Fruit fly (Drosophila melanogaster) whole organism, embryonic: ENCODE results near the gene CG13699.

Source experiments
- ATbp ChIP-seq: fragments of 200-800 bp; sonication (Bioruptor generic); optimal IDR thresholded peaks from 2 replicates; lab custom pipeline; 2017; ENCODE audit warnings: missing biosample characterization, mild to moderate bottlenecking, missing genetic modification characterization, missing genetic modification reagents
- Abd-B ChIP-seq: fragments of 200-800 bp; sonication (Bioruptor generic); optimal IDR thresholded peaks from 2 replicates; lab custom pipeline; 2018; ENCODE audit warnings: missing biosample characterization, mild to moderate bottlenecking, missing genetic modification characterization, moderate library complexity
- Blimp-1 ChIP-seq: fragments of 200-800 bp; sonication (Bioruptor generic); optimal IDR thresholded peaks from 3 replicates; lab custom pipeline; 2018; ENCODE audit warnings: missing biosample characterization, missing genetic modification characterization, mild to moderate bottlenecking, moderate library complexity, missing genetic modification reagents
- CG1024 ChIP-seq: fragments of 200-800 bp; sonication (Bioruptor generic); IDR thresholded peaks from 2 replicates; pipeline ENCODE4 v1.3.6; 2022; ENCODE audit warnings: missing biosample characterization, missing genetic modification characterization
- CG11723 ChIP-seq: fragments of 200-800 bp; sonication (Bioruptor generic); optimal IDR thresholded peaks from 2 replicates; lab custom pipeline; 2017; ENCODE audit warnings: missing biosample characterization, mild to moderate bottlenecking, missing genetic modification characterization
- CG12104 ChIP-seq: fragments of 200-800 bp; sonication (Bioruptor generic); optimal IDR thresholded peaks from 3 replicates; lab custom pipeline; 2016; ENCODE audit warnings: missing biosample characterization, missing genetic modification characterization
- CG15011 ChIP-seq: fragments of 200-800 bp; sonication (Bioruptor generic); optimal IDR thresholded peaks from 3 replicates; lab custom pipeline; 2018; ENCODE audit warnings: missing biosample characterization, mild to moderate bottlenecking, missing genetic modification characterization
- CG16813 ChIP-seq: fragments of 200-800 bp; sonication (Bioruptor generic); IDR thresholded peaks from 3 replicates; pipeline ENCODE4 v1.3.6; 2022; ENCODE audit warnings: missing biosample characterization, missing genetic modification characterization; ENCODE audit not compliant: partially characterized antibody
- CG17328 ChIP-seq: fragments of 200-800 bp; sonication (Bioruptor generic); IDR thresholded peaks from 2 replicates; pipeline ENCODE4 v1.3.6; 2022; ENCODE audit warnings: missing biosample characterization, missing genetic modification characterization
- CG2678 ChIP-seq: fragments of 200-800 bp; sonication (Bioruptor generic); optimal IDR thresholded peaks from 3 replicates; lab custom pipeline; 2019; ENCODE audit warnings: missing biosample characterization, mild to moderate bottlenecking, missing genetic modification characterization, moderate library complexity
- CG31224 ChIP-seq: fragments of 200-800 bp; sonication (Bioruptor generic); IDR thresholded peaks from 2 replicates; pipeline ENCODE4 v1.3.6; 2022; ENCODE audit warnings: missing biosample characterization, missing genetic modification characterization
- CG3281 ChIP-seq: fragments of 200-800 bp; sonication (Bioruptor generic); optimal IDR thresholded peaks from 3 replicates; lab custom pipeline; 2017; ENCODE audit warnings: missing biosample characterization, mild to moderate bottlenecking, missing genetic modification characterization
- CG34376 ChIP-seq: fragments of 200-800 bp; sonication (Bioruptor generic); optimal IDR thresholded peaks from 2 replicates; lab custom pipeline; 2018; ENCODE audit warnings: missing biosample characterization, mild to moderate bottlenecking, missing genetic modification characterization
- CG43689 ChIP-seq: fragments of 200-800 bp; sonication (Bioruptor generic); IDR thresholded peaks from 2 replicates; pipeline ENCODE4 v1.3.6; 2022; ENCODE audit warnings: missing biosample characterization, missing genetic modification characterization
- CG4854 ChIP-seq: fragments of 200-800 bp; sonication (Bioruptor generic); optimal IDR thresholded peaks from 2 replicates; lab custom pipeline; 2016; ENCODE audit warnings: missing biosample characterization, missing genetic modification characterization, inconsistent platforms
- CG7928 ChIP-seq: fragments of 200-800 bp; sonication (Bioruptor generic); optimal IDR thresholded peaks from 2 replicates; lab custom pipeline; 2017; ENCODE audit warnings: missing biosample characterization, mild to moderate bottlenecking, missing genetic modification characterization
- CG9797 ChIP-seq: fragments of 200-800 bp; sonication (Bioruptor generic); optimal IDR thresholded peaks from 3 replicates; lab custom pipeline; 2018; ENCODE audit warnings: missing biosample characterization, mild to moderate bottlenecking, missing genetic modification characterization
- D19A ChIP-seq: fragments of 200-800 bp; optimal IDR thresholded peaks from 3 replicates; lab custom pipeline; 2019; ENCODE audit warnings: missing biosample characterization, mild to moderate bottlenecking, missing genetic modification characterization, moderate library complexity
- Doc2 ChIP-seq: fragments of 200-800 bp; sonication (Bioruptor generic); IDR thresholded peaks from 2 replicates; pipeline ENCODE4 v1.3.6; 2022; ENCODE audit warnings: missing biosample characterization, missing genetic modification characterization
- ERR ChIP-seq: fragments of 200-800 bp; sonication (Bioruptor generic); optimal IDR thresholded peaks from 2 replicates; lab custom pipeline; 2016; ENCODE audit warnings: missing biosample characterization, missing genetic modification characterization
- H2.0 ChIP-seq: fragments of 200-800 bp; sonication (Bioruptor generic); IDR thresholded peaks from 2 replicates; pipeline ENCODE4 v1.3.6; 2022; ENCODE audit warnings: missing biosample characterization, missing genetic modification characterization
- Kr ChIP-seq: fragments of 200-800 bp; sonication (Bioruptor generic); optimal IDR thresholded peaks from 2 replicates; lab custom pipeline; 2017; ENCODE audit warnings: missing biosample characterization, mild to moderate bottlenecking, missing genetic modification characterization
- Mad ChIP-seq: fragments of 200-800 bp; sonication (Bioruptor generic); optimal IDR thresholded peaks from 2 replicates; lab custom pipeline; 2016; ENCODE audit warnings: missing biosample characterization, missing genetic modification characterization
- Oli ChIP-seq: fragments of 200-800 bp; sonication (Bioruptor generic); optimal IDR thresholded peaks from 2 replicates; lab custom pipeline; 2018; ENCODE audit warnings: missing biosample characterization, mild to moderate bottlenecking, missing genetic modification characterization, moderate library complexity
- Optix ChIP-seq: fragments of 200-800 bp; sonication (Bioruptor generic); IDR thresholded peaks from 3 replicates; pipeline ENCODE4 v1.3.6; 2022; ENCODE audit warnings: missing biosample characterization, missing genetic modification characterization
- Sin3A ChIP-seq: fragments of >200 bp; optimal IDR thresholded peaks from 2 replicates; lab custom pipeline; 2018
- abd-A ChIP-seq: fragments of 200-800 bp; sonication (Bioruptor generic); optimal IDR thresholded peaks from 3 replicates; lab custom pipeline; 2019; ENCODE audit warnings: missing biosample characterization, mild to moderate bottlenecking, missing genetic modification characterization, moderate library complexity
- ash1 ChIP-seq: fragments of 200-800 bp; sonication (Bioruptor generic); optimal IDR thresholded peaks from 2 replicates; lab custom pipeline; 2018; ENCODE audit warnings: missing biosample characterization, mild to moderate bottlenecking, missing genetic modification characterization
- az2 ChIP-seq: fragments of 200-800 bp; sonication (Bioruptor generic); optimal IDR thresholded peaks from 3 replicates; lab custom pipeline; 2016; ENCODE audit warnings: missing biosample characterization, missing genetic modification characterization
- chm ChIP-seq: fragments of 200-800 bp; sonication (Bioruptor generic); IDR thresholded peaks from 2 replicates; pipeline ENCODE4 v1.3.6; 2022; ENCODE audit warnings: missing biosample characterization, missing genetic modification characterization
- gem ChIP-seq: fragments of 200-800 bp; sonication (Bioruptor generic); optimal IDR thresholded peaks from 2 replicates; lab custom pipeline; 2019; ENCODE audit warnings: missing biosample characterization, mild to moderate bottlenecking, missing genetic modification characterization, moderate library complexity
- gsb ChIP-seq: fragments of 200-800 bp; sonication (Bioruptor generic); IDR thresholded peaks from 2 replicates; pipeline ENCODE4 v1.3.6; 2022; ENCODE audit warnings: missing biosample characterization, missing genetic modification characterization
- gt ChIP-seq: fragments of 200-800 bp; sonication (Bioruptor generic); IDR thresholded peaks from 2 replicates; pipeline ENCODE4 v1.3.6; 2022; ENCODE audit warnings: missing biosample characterization, missing genetic modification characterization
- hkb ChIP-seq, 2 experiments: fragments of 200-800 bp in 1 of 2; fragments of >200 bp in 1 of 2; sonication (Bioruptor generic) in 1 of 2; IDR thresholded peaks in 1 of 2; optimal IDR thresholded peaks in 1 of 2; 2 replicates each; pipeline versions ENCODE4 v1.3.6 to Lab custom; 2017 to 2022; ENCODE audit warnings: missing biosample characterization in 1 of 2, missing genetic modification characterization in 1 of 2
- lilli ChIP-seq: fragments of 200-800 bp; sonication (Bioruptor generic); optimal IDR thresholded peaks from 3 replicates; lab custom pipeline; 2016; ENCODE audit warnings: missing biosample characterization, missing genetic modification characterization
- lmd ChIP-seq: fragments of 200-800 bp; sonication (Bioruptor generic); IDR thresholded peaks from 2 replicates; pipeline ENCODE4 v1.3.6; 2022; ENCODE audit warnings: missing biosample characterization, missing genetic modification characterization
- lola ChIP-seq, 3 experiments: fragments of >200 bp in 2 of 3; fragments of 200-800 bp in 1 of 3; sonication (Bioruptor generic) in 1 of 3; optimal IDR thresholded peaks; 2 replicates each; lab custom pipeline; 2017 to 2019; ENCODE audit warnings: missing biosample characterization in 3 of 3, missing genetic modification characterization in 3 of 3, mild to moderate bottlenecking in 1 of 3, moderate library complexity in 1 of 3
- otp ChIP-seq: fragments of 200-800 bp; sonication (Bioruptor generic); IDR thresholded peaks from 3 replicates; pipeline ENCODE4, ENCODE4 v1.3.6; 2022; ENCODE audit warnings: missing biosample characterization, missing genetic modification characterization
- pita ChIP-seq: fragments of 200-800 bp; sonication (Bioruptor generic); optimal IDR thresholded peaks from 2 replicates; lab custom pipeline; 2017; ENCODE audit warnings: missing biosample characterization, mild to moderate bottlenecking, missing genetic modification characterization
- psq ChIP-seq: fragments of 200-800 bp; sonication (Bioruptor generic); optimal IDR thresholded peaks from 2 replicates; lab custom pipeline; 2017; ENCODE audit warnings: missing biosample characterization, missing genetic modification characterization
- salm ChIP-seq: fragments of 200-800 bp; sonication (Bioruptor generic); optimal IDR thresholded peaks from 2 replicates; lab custom pipeline; 2018; ENCODE audit warnings: missing biosample characterization, mild to moderate bottlenecking, missing genetic modification characterization
- seq ChIP-seq: fragments of 200-800 bp; sonication (Bioruptor generic); IDR thresholded peaks from 2 replicates; pipeline ENCODE4 v1.3.6; 2022; ENCODE audit warnings: missing biosample characterization, missing genetic modification characterization
- sob ChIP-seq: fragments of 200-800 bp; sonication (Bioruptor generic); IDR thresholded peaks from 2 replicates; pipeline ENCODE4 v1.3.6; 2022; ENCODE audit warnings: missing biosample characterization, missing genetic modification characterization
- sqz ChIP-seq: fragments of 200-800 bp; sonication (Bioruptor generic); optimal IDR thresholded peaks from 3 replicates; lab custom pipeline; 2018; ENCODE audit warnings: missing biosample characterization, mild to moderate bottlenecking, missing genetic modification characterization
- stc ChIP-seq: fragments of 200-800 bp; sonication (Bioruptor generic); IDR thresholded peaks from 2 replicates; pipeline ENCODE4 v1.3.6; 2022; ENCODE audit warnings: missing biosample characterization, missing genetic modification characterization
- ttk ChIP-seq: fragments of 200-800 bp; sonication (Bioruptor generic); IDR thresholded peaks from 2 replicates; pipeline ENCODE4 v2.1.2; 2022; ENCODE audit warnings: missing biosample characterization, missing genetic modification characterization
- twi ChIP-seq: fragments of 200-800 bp; optimal IDR thresholded peaks from 2 replicates; lab custom pipeline; 2019; ENCODE audit warnings: missing biosample characterization, mild to moderate bottlenecking, missing genetic modification characterization, moderate library complexity
- unpg ChIP-seq: fragments of 200-800 bp; sonication (Bioruptor generic); optimal IDR thresholded peaks from 3 replicates; lab custom pipeline; 2018; ENCODE audit warnings: missing biosample characterization, mild to moderate bottlenecking, missing genetic modification characterization, moderate library complexity
- usp ChIP-seq: fragments of >200 bp; optimal IDR thresholded peaks from 2 replicates; lab custom pipeline; 2017; ENCODE audit warnings: missing biosample characterization, missing genetic modification characterization

Gene CG13699

DNA sequence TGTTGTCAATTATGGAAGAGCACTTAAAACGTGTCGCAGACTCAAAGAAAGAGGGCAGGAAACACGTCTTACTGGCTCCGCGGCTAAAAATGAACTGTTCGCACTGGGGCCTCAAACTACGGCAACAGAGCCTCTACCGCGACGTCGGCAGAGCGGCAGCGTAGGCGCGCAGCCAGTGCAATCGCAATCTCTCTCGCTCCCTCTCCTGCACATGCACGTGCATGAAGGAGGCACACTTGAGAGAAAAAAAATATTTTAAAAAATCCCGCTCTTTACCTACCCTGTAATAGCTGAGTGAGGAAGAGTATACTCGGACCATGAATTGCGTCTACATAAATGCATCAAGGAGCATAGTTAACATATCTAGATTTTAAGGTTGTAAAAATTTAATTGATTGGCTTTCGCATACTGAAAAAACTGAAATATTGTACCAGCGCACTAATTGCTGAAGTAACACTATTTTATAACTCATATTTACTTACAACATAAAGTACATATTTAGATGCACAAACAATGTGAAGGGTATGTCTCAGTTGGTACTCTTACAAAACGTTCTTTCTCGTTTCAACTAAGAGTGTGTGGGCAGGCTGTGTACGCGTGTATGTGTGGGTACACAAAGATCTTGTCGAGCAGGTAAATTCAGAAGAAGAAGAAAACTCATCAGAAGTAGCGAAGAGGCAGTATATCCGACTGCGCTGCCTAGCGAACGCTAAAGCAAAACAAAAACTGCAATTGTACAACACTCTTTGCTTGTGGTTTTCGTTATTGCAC is 23.4 kb upstream of the CG13699 start, which contains the start of gene hid (continued):
- TF ChIP-seq gsb (GFP tag; lab: Robert Waterston, UW) = 0 out of 2 replicates have a peak, but pooled peaks have one; percentile 43
- no peak for TF ChIP-seq pita (GFP tag; lab: Kevin White, UChicago)
- TF ChIP-seq CG3281 (GFP tag; lab: Kevin White, UChicago) = peak; percentile 72
- TF ChIP-seq sqz (GFP tag; lab: Kevin White, UChicago) = peak; percentile 89
- TF ChIP-seq CG15011 (GFP tag; lab: Kevin White, UChicago) = peak; percentile 51
- peak; percentile 80 for TF ChIP-seq CG12104
- TF ChIP-seq usp (GFP tag; lab: Kevin White, UChicago) = no peak
- peak; percentile 78 for TF ChIP-seq ttk (GFP tag; lab: Robert Waterston, UW)
- TF ChIP-seq CG11723 (GFP tag; lab: Kevin White, UChicago) = peak; percentile 66
- peak; percentile 87 for TF ChIP-seq twi (tag; lab: Kevin White, UChicago)
- peak; percentile 82 for TF ChIP-seq psq (GFP tag; lab: Kevin White, UChicago)
- peak; percentile 52; the same call in 1 of the 2 replicates for TF ChIP-seq gt
- peak in 1 of 3 experiments; percentile 91 for TF ChIP-seq lola (GFP tag; optimal IDR thresholded peaks at IDR 0.05; lab: Kevin White, UChicago)
- peak; percentile 76 for TF ChIP-seq unpg
- TF ChIP-seq CG43689 (GFP tag; lab: Robert Waterston, UW) = 0 out of 2 replicates have a peak, but pooled peaks have one; percentile 34
- TF ChIP-seq seq (GFP tag; lab: Robert Waterston, UW) = peak; percentile 86
- peak; percentile 89 for TF ChIP-seq CG2678 (tag; lab: Kevin White, UChicago)
- peak; percentile 91 for TF ChIP-seq gem (tag; lab: Kevin White, UChicago)
- TF ChIP-seq CG16813 (GFP tag; lab: Robert Waterston, UW) = no peak
- TF ChIP-seq sob (GFP tag; lab: Robert Waterston, UW) = peak; percentile 77
- peak; percentile 71 for TF ChIP-seq H2.0 (GFP tag; lab: Robert Waterston, UW)
- TF ChIP-seq ERR = peak; percentile 70
- 0 out of 2 replicates have a peak, but pooled peaks have one; percentile 40 for TF ChIP-seq Doc2 (GFP tag; lab: Robert Waterston, UW)
- TF ChIP-seq CG9797 = peak; percentile 5
- no peak for TF ChIP-seq Kr (GFP tag; lab: Kevin White, UChicago)
- TF ChIP-seq CG17328 (GFP tag; lab: Robert Waterston, UW) = peak; percentile 80
- peak; percentile 86 for TF ChIP-seq Abd-B (GFP tag; lab: Kevin White, UChicago)
- TF ChIP-seq lmd (GFP tag; lab: Robert Waterston, UW) = peak; percentile 82
- no peak for TF ChIP-seq ash1 (GFP tag; lab: Kevin White, UChicago)
- TF ChIP-seq CG34376 = peak; percentile 56
- TF ChIP-seq Mad = peak; percentile 84
- peak; percentile 70 for TF ChIP-seq stc (GFP tag; lab: Robert Waterston, UW)
- peak; percentile 45 for TF ChIP-seq salm (tag; lab: Kevin White, UChicago)
- TF ChIP-seq CG4854 = peak; percentile 72
- TF ChIP-seq Sin3A (lab: Kevin White, UChicago) = no peak
- peak; percentile 89 for TF ChIP-seq az2
- TF ChIP-seq CG1024 (GFP tag; lab: Robert Waterston, UW) = peak; percentile 34; the same call in 1 of the 2 replicates
- TF ChIP-seq CG31224 (GFP tag; lab: Robert Waterston, UW) = peak; percentile 60; the same call in 1 of the 2 replicates
- TF ChIP-seq hkb (optimal IDR thresholded peaks at IDR 0.05; lab: Kevin White, UChicago) = no peak
- TF ChIP-seq hkb (GFP tag; IDR thresholded peaks at IDR 0.05; lab: Robert Waterston, UW) = peak; percentile 83
- TF ChIP-seq chm = peak; percentile 63; the same call in 1 of the 2 replicates
- TF ChIP-seq Blimp-1 (GFP tag; lab: Kevin White, UChicago) = peak; percentile 78
- peak; percentile 85 for TF ChIP-seq lilli (GFP tag; lab: Kevin White, UChicago)
- TF ChIP-seq Optix (GFP tag; lab: Robert Waterston, UW) = peak; percentile 76; the same call in 2 of the 3 replicates
- TF ChIP-seq otp (GFP tag; lab: Robert Waterston, UW) = peak; percentile 73
- peak; percentile 79 for TF ChIP-seq ATbp
- peak; percentile 86 for TF ChIP-seq D19A (tag; lab: Kevin White, UChicago)
- peak; percentile 37 for TF ChIP-seq abd-A (tag; lab: Kevin White, UChicago)
- TF ChIP-seq Oli (tag; lab: Kevin White, UChicago) = peak; percentile 89
- no peak for TF ChIP-seq CG7928 (GFP tag; lab: Kevin White, UChicago)
